Fruit fly (Drosophila melanogaster): Measurements from ENCODE around the gene sage.

Gene sage

DNA sequence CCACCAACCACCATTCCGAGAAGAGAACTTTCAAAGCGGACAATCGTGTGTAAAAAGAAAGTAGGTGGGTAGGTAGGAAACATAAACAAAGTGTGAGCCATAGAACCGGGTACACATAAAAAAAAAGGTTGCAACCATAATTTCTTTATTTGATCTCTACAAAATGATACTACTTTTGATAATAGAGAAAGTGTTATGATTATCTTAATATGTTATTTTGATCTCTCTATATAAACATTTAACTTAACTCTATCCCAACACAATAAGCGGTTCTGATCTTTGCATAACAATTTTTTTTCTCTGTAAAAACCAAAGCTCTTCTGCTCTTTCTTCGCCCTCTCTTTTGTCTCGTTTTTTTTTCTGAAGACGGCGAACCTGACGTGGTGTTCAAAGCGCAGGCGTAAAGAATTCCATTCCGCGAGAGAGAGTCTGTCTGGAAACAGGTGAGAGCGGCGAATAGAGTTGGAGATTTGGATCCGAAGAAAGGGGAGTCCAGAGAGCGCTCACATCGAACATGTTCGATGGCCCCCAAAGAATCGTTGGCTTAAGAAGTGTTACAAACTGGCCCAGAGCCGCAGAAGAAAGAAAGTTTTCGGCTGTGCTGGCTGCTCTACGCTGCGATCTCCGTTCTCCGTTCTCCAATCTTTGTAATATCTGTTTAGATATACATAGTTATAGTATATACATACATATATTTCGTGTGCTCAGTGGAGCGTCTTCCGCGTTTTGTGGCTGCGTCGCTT is 16.9 kb downstream of the sage start (continued):
- TF ChIP-seq sv (GFP tag; optimal IDR thresholded peaks at IDR 0.05) (peak; percentile 9), sage (GFP tag; optimal IDR thresholded peaks at IDR 0.05) (peak; percentile 64), tai (GFP tag; optimal IDR thresholded peaks at IDR 0.05) (no peak)

DNA sequence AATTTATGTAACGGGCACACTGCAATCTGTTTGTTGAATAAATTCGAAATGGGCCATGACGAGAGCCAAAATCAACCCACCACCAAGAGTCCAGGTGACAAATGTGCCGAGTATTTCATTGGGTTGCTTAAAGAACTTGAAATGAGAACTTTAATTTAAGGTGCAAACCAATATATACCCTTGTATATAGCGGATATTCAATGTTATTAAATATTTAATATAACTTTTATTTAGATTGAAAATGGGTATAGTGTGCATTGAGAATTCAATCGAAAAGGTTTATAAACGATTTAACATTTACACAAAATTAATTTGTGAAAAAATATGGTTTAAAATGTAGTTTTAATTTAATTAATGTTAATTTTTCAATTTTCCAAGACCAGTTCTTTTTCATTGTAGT is 17.6 kb downstream of the sage start, which contains the start of gene CG8420:
Gene CG8420, plus strand, starts transcription at position 284 of the 400 bp plus-strand sequence.
- no peak for TF ChIP-seq Dfd (GFP tag; optimal IDR thresholded peaks at IDR 0.05)
- no peak for TF ChIP-seq sv (GFP tag; optimal IDR thresholded peaks at IDR 0.05)

DNA sequence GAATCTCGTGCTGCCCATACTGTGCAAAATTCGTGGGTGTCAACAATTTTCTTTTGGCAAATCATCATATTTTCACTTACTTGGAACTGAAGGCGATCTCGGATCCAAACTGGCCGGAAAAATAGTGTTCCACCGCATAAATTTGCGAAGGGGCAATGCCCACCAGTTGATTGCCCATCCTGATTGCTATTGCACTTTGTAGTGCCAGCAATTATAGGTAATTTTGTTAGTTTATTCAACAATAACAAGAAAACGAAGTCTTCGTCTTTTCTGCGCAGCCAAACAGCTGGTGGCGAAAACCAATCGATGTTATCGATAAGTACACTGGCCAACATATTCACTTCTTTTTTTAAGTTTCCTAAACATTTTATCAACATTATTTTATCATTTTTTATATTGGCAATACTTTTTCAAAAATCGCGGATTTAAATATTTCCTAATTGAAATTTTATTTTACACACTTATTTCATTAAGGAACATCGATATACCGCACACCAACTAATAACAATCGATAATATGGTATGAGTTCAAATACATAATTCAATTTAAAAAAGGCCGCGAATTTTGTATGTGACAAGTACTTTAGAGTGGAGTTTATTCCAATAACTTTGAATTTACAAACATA is 18.3 kb downstream of the sage start, which contains the start of gene Vps15:
Gene Vps15, minus strand, starts transcription at position 294 of the 625 bp plus-strand sequence.
- TF ChIP-seq dmrt93B (GFP tag; optimal IDR thresholded peaks at IDR 0.05) (peak; percentile 25), GATAd (GFP tag; optimal IDR thresholded peaks at IDR 0.05) (peak; percentile 6), brk (GFP tag; optimal IDR thresholded peaks at IDR 0.05) (peak; percentile 85), sage (GFP tag; optimal IDR thresholded peaks at IDR 0.05) (peak; percentile 28), rgr (GFP tag; optimal IDR thresholded peaks at IDR 0.05) (peak; percentile 71), jim (GFP tag; optimal IDR thresholded peaks at IDR 0.05) (no peak), psq (GFP tag; optimal IDR thresholded peaks at IDR 0.05) (peak; percentile 30), ey (GFP tag; optimal IDR thresholded peaks at IDR 0.05) (peak; percentile 73), dsf (GFP tag; optimal IDR thresholded peaks at IDR 0.05; ENCODE audit: borderline replicate concordance) (peak; percentile 38), usp (GFP tag; optimal IDR thresholded peaks at IDR 0.05) (no peak), lola (GFP tag; optimal IDR thresholded peaks at IDR 0.05) (no peak), woc (GFP tag; optimal IDR thresholded peaks at IDR 0.05) (peak; percentile 82), fru (GFP tag; optimal IDR thresholded peaks at IDR 0.05) (peak; percentile 74), Hr83 (GFP tag; optimal IDR thresholded peaks at IDR 0.05; ENCODE audit: poor library complexity, severe bottlenecking) (no peak), Rel (GFP tag; optimal IDR thresholded peaks at IDR 0.05) (no peak), Rel (tag; optimal IDR thresholded peaks at IDR 0.05) (peak; percentile 37), Sp1 (GFP tag; optimal IDR thresholded peaks at IDR 0.05) (peak; percentile 79), Dif (GFP tag; optimal IDR thresholded peaks at IDR 0.05; ENCODE audit: partially characterized antibody) (no peak), Dfd (GFP tag; optimal IDR thresholded peaks at IDR 0.05) (no peak), CG32264 (GFP tag; optimal IDR thresholded peaks at IDR 0.05) (no peak), CG9705 (GFP tag; optimal IDR thresholded peaks at IDR 0.05) (peak; percentile 51), Hnf4 (GFP tag; optimal IDR thresholded peaks at IDR 0.05) (peak; percentile 86), dl (GFP tag; optimal IDR thresholded peaks at IDR 0.05; ENCODE audit: insufficient read depth in 1 of 2, partially characterized antibody in 2 of 2) (no peak), Jra (GFP tag; optimal IDR thresholded peaks at IDR 0.05) (peak; percentile 56), br (GFP tag; optimal IDR thresholded peaks at IDR 0.05) (peak; percentile 33), N (GFP tag; optimal IDR thresholded peaks at IDR 0.05) (no peak), OdsH (GFP tag; optimal IDR thresholded peaks at IDR 0.05) (peak; percentile 73), CrebA (GFP tag; optimal IDR thresholded peaks at IDR 0.05; ENCODE audit: borderline replicate concordance) (no peak), Vsx2 (GFP tag; optimal IDR thresholded peaks at IDR 0.05; ENCODE audit: partially characterized antibody) (no peak), h (GFP tag; optimal IDR thresholded peaks at IDR 0.05) (peak; percentile 75), HLH106 (tag; optimal IDR thresholded peaks at IDR 0.05) (peak; percentile 79), Hr78 (GFP tag; optimal IDR thresholded peaks at IDR 0.05) (no peak), foxo (GFP tag; optimal IDR thresholded peaks at IDR 0.05) (peak in 1 of 2 experiments; percentile 72), Myc (optimal IDR thresholded peaks at IDR 0.05) (no peak), sv (GFP tag; optimal IDR thresholded peaks at IDR 0.05) (peak; percentile 19), pan (optimal IDR thresholded peaks at IDR 0.05) (no peak), tai (GFP tag; optimal IDR thresholded peaks at IDR 0.05) (no peak), Abd-B (GFP tag; optimal IDR thresholded peaks at IDR 0.05) (no peak), Mio (GFP tag; optimal IDR thresholded peaks at IDR 0.05) (no peak)
